Worm (Caenorhabditis elegans): Measurements from ENCODE around the gene sri-31.

sri-31 gene

ce11 chrII:3067896-3068295, 17.1 kb downstream of the sri-31 start:
- TF ChIP-seq alr-1 (tag; optimal IDR thresholded peaks at IDR 0.05) (no peak), elt-3 (tag; optimal IDR thresholded peaks at IDR 0.05) (no peak), nhr-129 (tag; optimal IDR thresholded peaks at IDR 0.05) (no peak), nhr-237 (tag; optimal IDR thresholded peaks at IDR 0.05) (no peak), lin-13 (GFP tag; optimal IDR thresholded peaks at IDR 0.05) (no peak), dmd-4 (tag; optimal IDR thresholded peaks at IDR 0.05) (no peak), nhr-21 (tag; optimal IDR thresholded peaks at IDR 0.05) (no peak)

DNA sequence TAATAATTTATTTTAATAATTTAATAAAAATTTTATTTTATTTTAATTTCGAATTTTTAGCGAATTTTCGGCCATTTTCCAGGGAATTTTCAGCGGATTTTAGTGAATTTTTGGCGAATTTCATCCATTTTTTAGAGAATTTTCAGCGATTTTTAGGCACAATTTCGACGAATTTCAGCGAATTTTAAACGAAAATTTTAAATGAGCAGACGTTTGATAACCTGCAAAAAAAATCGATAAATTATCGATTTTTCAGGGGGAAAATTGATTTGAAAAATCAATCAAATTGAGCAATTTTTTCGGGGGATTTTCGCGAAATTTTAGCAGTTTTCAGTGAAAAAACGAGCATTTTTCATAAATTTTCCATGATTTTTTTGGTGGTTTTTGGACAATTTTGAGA, 17.8 kb downstream of the sri-31 start:
- TF ChIP-seq zag-1 (tag; optimal IDR thresholded peaks at IDR 0.05) (no peak), skn-1 (tag; optimal IDR thresholded peaks at IDR 0.05) (no peak)

DNA sequence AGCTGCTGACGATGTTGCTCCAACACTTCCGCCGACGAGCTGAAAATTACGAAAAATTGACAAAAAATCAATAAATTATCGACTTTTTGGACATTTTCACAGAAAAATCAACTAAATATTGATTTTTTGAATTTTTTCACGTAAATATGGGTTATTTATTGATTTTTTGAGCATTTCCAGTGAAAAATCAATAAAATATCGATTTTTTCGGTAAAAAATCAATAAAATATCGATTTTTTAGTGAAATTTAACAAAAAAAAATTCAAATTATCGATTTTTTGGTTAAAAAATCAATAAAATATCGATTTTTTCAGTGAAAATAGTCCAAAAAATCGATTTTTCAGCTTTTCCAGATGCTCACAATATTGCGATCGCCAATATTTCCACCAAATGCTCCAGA, 19.4 kb downstream of the sri-31 start:
- no peak for TF ChIP-seq ztf-4 (tag; optimal IDR thresholded peaks at IDR 0.05)

DNA sequence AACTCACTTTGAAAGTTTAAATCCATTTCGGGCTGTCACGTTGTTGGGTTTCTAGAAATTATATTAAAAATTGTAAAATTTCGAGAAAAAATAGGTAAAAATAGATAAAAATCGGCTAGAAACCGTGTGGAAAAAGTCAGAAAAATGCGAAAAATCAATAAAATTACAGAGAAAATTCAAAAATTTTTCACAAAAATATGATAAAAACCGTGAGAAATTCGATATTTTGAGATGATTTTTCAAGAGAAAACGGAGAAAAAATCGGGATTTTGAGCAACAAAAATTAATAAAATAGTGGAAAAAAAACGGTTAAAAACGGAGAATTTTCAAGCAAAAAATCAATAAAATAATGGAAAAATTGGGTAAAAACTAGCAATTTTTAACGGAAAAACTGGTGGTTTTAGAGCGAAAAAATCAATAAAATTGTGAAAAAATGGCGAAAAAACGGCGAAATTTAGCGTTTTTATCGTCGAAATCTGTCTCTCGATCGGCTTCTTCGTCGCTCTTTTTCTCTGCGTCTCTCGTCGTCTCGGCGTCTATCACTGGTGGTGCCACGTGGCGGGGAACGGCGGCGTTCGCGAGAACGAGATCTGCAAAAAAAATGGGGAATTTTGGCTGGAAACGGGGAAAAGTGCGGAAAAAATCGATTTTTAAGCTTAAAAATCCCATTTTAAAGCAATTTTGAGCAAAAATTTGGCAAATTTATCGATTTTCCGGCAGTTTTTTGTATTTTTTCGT, 20.4 kb downstream of the sri-31 start, which contains the start of gene Y25C1A.7:
Gene Y25C1A.7 (minus strand): TSS at position 51 of the 738 bp plus-strand sequence.
- TF ChIP-seq crh-2 (tag; optimal IDR thresholded peaks at IDR 0.05) (peak; percentile 60), nhr-21 (tag; optimal IDR thresholded peaks at IDR 0.05) (no peak)

- TF ChIP-seq Y55F3AM.14 (GFP tag; optimal IDR thresholded peaks at IDR 0.05), result peak; percentile 58
- peak; percentile 100 for TF ChIP-seq lsy-2 (tag; optimal IDR thresholded peaks at IDR 0.05)
- TF ChIP-seq nhr-237 (tag; optimal IDR thresholded peaks at IDR 0.05), result peak; percentile 18
- no peak for TF ChIP-seq ztf-11 (tag; optimal IDR thresholded peaks at IDR 0.05)
- TF ChIP-seq egl-27 (tag; optimal IDR thresholded peaks at IDR 0.05), result peak; percentile 80
- peak; percentile 82 for TF ChIP-seq fos-1 (tag; optimal IDR thresholded peaks at IDR 0.05)
- TF ChIP-seq unc-62 (GFP tag; optimal IDR thresholded peaks at IDR 0.05), result peak; percentile 41
- peak; percentile 80 for TF ChIP-seq lin-11 (tag; optimal IDR thresholded peaks at IDR 0.05)
- no peak for TF ChIP-seq unc-39 (tag; optimal IDR thresholded peaks at IDR 0.05)
- TF ChIP-seq crh-2 (tag; optimal IDR thresholded peaks at IDR 0.05), result peak; percentile 100
- TF ChIP-seq nhr-6 (tag; optimal IDR thresholded peaks at IDR 0.05), result peak; percentile 71
- TF ChIP-seq gmeb-1 (tag; optimal IDR thresholded peaks at IDR 0.05), result peak; percentile 90
- peak; percentile 90 for TF ChIP-seq nhr-25 (tag; optimal IDR thresholded peaks at IDR 0.05)
- TF ChIP-seq ama-1 (optimal IDR thresholded peaks at IDR 0.05), result peak; percentile 59
- TF ChIP-seq ztf-1 (GFP tag; conservative IDR thresholded peaks at IDR 0.05), result no peak
- peak; percentile 82 for TF ChIP-seq sem-4 (tag; optimal IDR thresholded peaks at IDR 0.05)
- TF ChIP-seq mdl-1 (tag; optimal IDR thresholded peaks at IDR 0.05), result peak in 1 of 2 experiments; percentile 76
- peak; percentile 50 for TF ChIP-seq ceh-16 (tag; optimal IDR thresholded peaks at IDR 0.05)
- peak; percentile 41 for TF ChIP-seq zag-1 (tag; optimal IDR thresholded peaks at IDR 0.05)
- peak; percentile 48 for TF ChIP-seq nhr-10 (tag; optimal IDR thresholded peaks at IDR 0.05)
- peak; percentile 83 for TF ChIP-seq nhr-21 (tag; optimal IDR thresholded peaks at IDR 0.05)
- TF ChIP-seq snpc-4 (tag; optimal IDR thresholded peaks at IDR 0.05), result peak; percentile 58
- TF ChIP-seq ztf-4 (tag; optimal IDR thresholded peaks at IDR 0.05), result peak; percentile 73
- TF ChIP-seq lin-39 (tag; optimal IDR thresholded peaks at IDR 0.05), result no peak
- TF ChIP-seq ZK546.5 (tag; optimal IDR thresholded peaks at IDR 0.05), result peak; percentile 56
- peak; percentile 59 for TF ChIP-seq ceh-82 (tag; optimal IDR thresholded peaks at IDR 0.05)
- TF ChIP-seq peb-1 (tag; optimal IDR thresholded peaks at IDR 0.05), result no peak
- peak; percentile 88 for TF ChIP-seq lin-13 (GFP tag; optimal IDR thresholded peaks at IDR 0.05)
- TF ChIP-seq skn-1 (tag; optimal IDR thresholded peaks at IDR 0.05), result no peak
- peak; percentile 90 for TF ChIP-seq sma-3 (GFP tag; optimal IDR thresholded peaks at IDR 0.05)
- TF ChIP-seq nhr-129 (tag; optimal IDR thresholded peaks at IDR 0.05), result peak; percentile 72
- TF ChIP-seq mab-5 (tag; optimal IDR thresholded peaks at IDR 0.05), result peak; percentile 93
- peak; percentile 59 for TF ChIP-seq R02D3.7 (tag; optimal IDR thresholded peaks at IDR 0.05)
- peak; percentile 85 for TF ChIP-seq C34F6.9 (tag; optimal IDR thresholded peaks at IDR 0.05)
- TF ChIP-seq unc-55 (GFP tag; optimal IDR thresholded peaks at IDR 0.05), result peak; percentile 97
- no peak for TF ChIP-seq nhr-77 (tag; optimal IDR thresholded peaks at IDR 0.05)
- peak; percentile 90 for TF ChIP-seq F13H6.1 (tag; optimal IDR thresholded peaks at IDR 0.05)
- TF ChIP-seq elt-1 (tag; optimal IDR thresholded peaks at IDR 0.05), result no peak
- peak; percentile 49 for TF ChIP-seq dmd-4 (tag; optimal IDR thresholded peaks at IDR 0.05)
- TF ChIP-seq mbf-1 (tag; optimal IDR thresholded peaks at IDR 0.05), result no peak
- no peak for TF ChIP-seq elt-3 (tag; optimal IDR thresholded peaks at IDR 0.05)
- no peak for TF ChIP-seq nhr-23 (tag; optimal IDR thresholded peaks at IDR 0.05)
Observed at ce11 chrII:3076915-3077314, 26.1 kb downstream of the sri-31 start, which contains the start of gene Y25C1A.8. TSS of gene Y25C1A.8 (minus strand) at chrII:3076959.
